Worm (Caenorhabditis elegans) whole organism, L4 larva: ENCODE results near the gene Y47D7A.15.
A peak's percentile ranks its signal among the peaks of the same experiment; 100 is the strongest.

Experiments
- F26F4.8 ChIP-seq: fragments of 200-800 bp; sonication (Bioruptor generic); conservative IDR thresholded peaks from 2 replicates; pipeline ENCODE4 v1.3.6; 2022; ENCODE audit warnings: missing genetic modification characterization, missing compliant biosample characterization
- F44E2.7 ChIP-seq: fragments of 200-800 bp; sonication (Bioruptor generic); IDR thresholded peaks from 2 replicates; pipeline ENCODE4 v2.1.2; 2022; ENCODE audit warnings: missing genetic modification characterization, missing compliant biosample characterization
- F49E8.2 ChIP-seq: sonication (generic microtip); optimal IDR thresholded peaks from 2 replicates; lab custom pipeline; 2016; ENCODE audit warnings: missing compliant biosample characterization, mild to moderate bottlenecking, missing genetic modification characterization, borderline replicate concordance
- aha-1 ChIP-seq: fragments of 150-350 bp; peaks from one replicate; lab custom pipeline; 2014; ENCODE audit warnings: missing biosample characterization, missing genetic modification characterization
- arid-1 ChIP-seq: fragments of 200-800 bp; sonication (Bioruptor generic); conservative IDR thresholded peaks from 2 replicates; pipeline ENCODE4 v1.3.6; 2022; ENCODE audit warnings: missing genetic modification reagents, missing genetic modification characterization, missing compliant biosample characterization
- attf-4 ChIP-seq: sonication (generic microtip); optimal IDR thresholded peaks from 3 replicates; lab custom pipeline; 2017; ENCODE audit warnings: missing biosample characterization, missing genetic modification characterization
- ceh-20 ChIP-seq: fragments of 200-800 bp; sonication (Bioruptor generic); IDR thresholded peaks from 2 replicates; pipeline ENCODE4 v1.3.6; 2022; ENCODE audit warnings: missing genetic modification reagents, missing genetic modification characterization, missing compliant biosample characterization
- ceh-32 ChIP-seq: sonication (generic microtip); optimal IDR thresholded peaks from 2 replicates; lab custom pipeline; 2016; ENCODE audit warnings: mild to moderate bottlenecking, missing genetic modification characterization, missing compliant biosample characterization; ENCODE audit not compliant: poor library complexity
- daf-19 ChIP-seq: fragments of 200-800 bp; sonication (Bioruptor generic); conservative IDR thresholded peaks from 2 replicates; pipeline ENCODE4 v1.3.6; 2022; ENCODE audit warnings: missing genetic modification characterization, missing compliant biosample characterization
- egl-27 ChIP-seq: sonication (generic microtip); optimal IDR thresholded peaks from 3 replicates; lab custom pipeline; 2017; ENCODE audit warnings: missing biosample characterization, missing genetic modification reagents, missing genetic modification characterization
- fkh-10 ChIP-seq: fragments of 150-350 bp; optimal IDR thresholded peaks from 2 replicates; lab custom pipeline; 2014; ENCODE audit warnings: missing biosample characterization, missing genetic modification reagents, missing genetic modification characterization
- hlh-30 ChIP-seq: sonication (generic microtip); optimal IDR thresholded peaks from 2 replicates; lab custom pipeline; 2017; ENCODE audit warnings: antibody characterized with exemption, mild to moderate bottlenecking, missing genetic modification characterization, missing compliant biosample characterization; ENCODE audit not compliant: insufficient read depth
- lin-15B ChIP-seq: fragments of 150-350 bp; sonication (generic microtip); optimal IDR thresholded peaks from 3 replicates; lab custom pipeline; 2014; ENCODE audit warnings: missing biosample characterization, missing genetic modification characterization
- lin-29 ChIP-seq: fragments of 200-800 bp; sonication (Bioruptor generic); IDR thresholded peaks from 2 replicates; pipeline ENCODE4 v1.3.6; 2022; ENCODE audit warnings: missing genetic modification reagents, missing genetic modification characterization, missing compliant biosample characterization
- nhr-11 ChIP-seq: fragments of 150-350 bp; optimal IDR thresholded peaks from 2 replicates; lab custom pipeline; 2014; ENCODE audit warnings: missing biosample characterization, missing genetic modification characterization
- nhr-42 ChIP-seq: fragments of 200-800 bp; sonication (Bioruptor generic); IDR thresholded peaks from 2 replicates; pipeline ENCODE4 v1.3.6; 2022; ENCODE audit warnings: missing genetic modification characterization, missing compliant biosample characterization
- rbr-2 ChIP-seq: sonication (generic microtip); optimal IDR thresholded peaks from 2 replicates; lab custom pipeline; 2016; ENCODE audit warnings: missing genotype, missing genetic modification characterization, missing compliant biosample characterization
- snpc-1.2 ChIP-seq: fragments of 200-800 bp; sonication (Bioruptor generic); IDR thresholded peaks from 2 replicates; pipeline ENCODE4 v1.3.6; 2022; ENCODE audit warnings: missing genetic modification reagents, missing genetic modification characterization, missing compliant biosample characterization
- tag-97 ChIP-seq: fragments of 200-800 bp; sonication (Bioruptor generic); IDR thresholded peaks from 2 replicates; pipeline ENCODE4 v1.3.6; 2022; ENCODE audit warnings: missing genetic modification characterization, missing compliant biosample characterization

The Y47D7A.15 gene

DNA sequence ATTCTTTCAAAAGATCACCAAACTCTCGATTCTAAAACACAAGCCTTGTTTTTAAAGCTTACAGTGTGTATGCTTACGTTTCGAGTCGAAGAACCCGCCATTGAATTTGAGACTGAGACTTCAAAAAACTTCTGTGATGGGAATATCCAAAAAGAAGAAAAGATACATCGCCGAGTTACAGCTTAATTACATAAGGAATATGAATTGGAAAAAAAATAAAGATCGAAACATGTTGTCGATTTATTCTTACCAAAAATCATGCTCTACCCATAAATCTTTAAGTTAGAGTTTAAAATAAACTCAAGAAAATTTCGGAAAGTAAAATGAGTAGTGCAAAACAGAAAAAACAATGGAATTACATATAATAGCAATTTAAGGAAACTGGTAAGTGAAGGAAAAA, 46.8 kb downstream of the Y47D7A.15 start, which contains the start of gene F13A2.10:
F13A2.10 (minus strand) TSS at position 101 of the 400 bp plus-strand sequence.
- TF ChIP-seq F44E2.7 (GFP tag; lab: Robert Waterston, UW) (no peak), snpc-1.2 (no peak), rbr-2 (tag; lab: Kevin White, UChicago) (no peak), nhr-42 (no peak), aha-1 (tag; lab: Kevin White, UChicago) (peak; percentile 34)

DNA sequence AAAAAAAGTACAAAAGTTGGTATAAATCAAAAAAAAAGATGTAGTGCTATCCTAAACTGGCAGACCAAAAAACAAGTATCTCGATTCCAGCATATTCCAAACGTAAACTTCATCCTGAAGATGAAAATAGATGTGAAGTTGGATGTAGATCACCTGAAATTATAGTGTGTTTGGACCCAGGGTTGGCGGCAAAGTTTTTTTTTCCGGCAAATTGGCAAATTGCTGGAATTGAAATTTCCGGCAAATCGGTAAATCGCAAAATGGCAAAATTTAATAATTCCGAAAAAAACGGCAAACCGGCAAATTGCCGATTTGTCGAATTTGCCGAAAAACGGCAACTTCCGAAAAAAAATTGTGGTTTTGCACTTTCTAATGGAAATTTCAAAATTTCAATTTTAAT, 48.5 kb downstream of the Y47D7A.15 start, which contains the start of gene F13A2.2:
F13A2.2 (minus strand) TSS at position 101 of the 400 bp plus-strand sequence.
- TF ChIP-seq attf-4 (tag; lab: Kevin White, UChicago) (no peak), tag-97 (GFP tag; lab: Robert Waterston, UW) (no peak), daf-19 (GFP tag; lab: Robert Waterston, UW) (no peak), F26F4.8 (GFP tag; lab: Robert Waterston, UW) (no peak), egl-27 (tag; lab: Kevin White, UChicago) (no peak), F49E8.2 (tag; lab: Kevin White, UChicago) (no peak), ceh-32 (no peak), lin-29 (GFP tag; lab: Robert Waterston, UW) (no peak), nhr-11 (tag; lab: Kevin White, UChicago) (no peak), lin-15B (no peak), ceh-20 (GFP tag; lab: Robert Waterston, UW) (no peak), hlh-30 (tag; lab: Kevin White, UChicago) (no peak), F44E2.7 (GFP tag; lab: Robert Waterston, UW) (no peak), aha-1 (tag; lab: Kevin White, UChicago) (no peak)

ce11 chrV:4382298-4382697, 50.7 kb downstream of the Y47D7A.15 start, which contains the start of gene F13A2.1:
Gene F13A2.1 (minus strand): TSS chrV:4382398.
- no peak for TF ChIP-seq fkh-10 (GFP tag; lab: Kevin White, UChicago)
- TF ChIP-seq arid-1: no peak
- TF ChIP-seq, all 104 proteins: peak for 0
